Worm (Caenorhabditis elegans): ENCODE data around the gene srw-17.
"Not testable (repeated sequence)": the region's sequence is repeated elsewhere in the genome, so short reads cannot be mapped to it uniquely, and the experiment has no call there.

Gene srw-17

ce11 chrV:15272263-15272662, 4.6 kb downstream of the srw-17 start, which contains the start of gene T10H4.4:
Gene T10H4.4 (minus strand): TSS chrV:15272363.
- TF ChIP-seq flt-1 (GFP tag; IDR thresholded peaks at IDR 0.05): no peak
- TF ChIP-seq tab-1 (GFP tag; IDR thresholded peaks at IDR 0.05): no peak
- TF ChIP-seq ztf-23 (GFP tag; IDR thresholded peaks at IDR 0.05): no peak
- TF ChIP-seq cog-1 (tag; optimal IDR thresholded peaks at IDR 0.05): no peak
- TF ChIP-seq ztf-29 (GFP tag; IDR thresholded peaks at IDR 0.05): no peak
- no peak for TF ChIP-seq ref-1 (GFP tag; conservative IDR thresholded peaks at IDR 0.05)
- no peak for TF ChIP-seq med-1 (GFP tag; optimal IDR thresholded peaks at IDR 0.05; ENCODE audit: insufficient read depth)
- no peak for TF ChIP-seq T22C8.4 (GFP tag; IDR thresholded peaks at IDR 0.05)
- no peak for TF ChIP-seq klf-2 (GFP tag; conservative IDR thresholded peaks at IDR 0.05)

- TF ChIP-seq med-1 (GFP tag; optimal IDR thresholded peaks at IDR 0.05; ENCODE audit: insufficient read depth): no peak
- no peak for TF ChIP-seq klf-2 (GFP tag; conservative IDR thresholded peaks at IDR 0.05)
Observed at ce11 chrV:15268302-15268701, 8.5 kb downstream of the srw-17 start, which contains the start of gene srw-22. Gene srw-22 (plus strand): TSS chrV:15268602.

ce11 chrV:15267405-15267804, 9.4 kb downstream of the srw-17 start, which contains the start of gene T10H4.13:
Gene T10H4.13 (minus strand): TSS chrV:15267505.
- TF ChIP-seq flt-1 (GFP tag; IDR thresholded peaks at IDR 0.05) (no peak), ref-1 (GFP tag; conservative IDR thresholded peaks at IDR 0.05) (no peak), cog-1 (tag; optimal IDR thresholded peaks at IDR 0.05) (no peak), med-1 (GFP tag; optimal IDR thresholded peaks at IDR 0.05; ENCODE audit: insufficient read depth) (no peak), klf-2 (GFP tag; conservative IDR thresholded peaks at IDR 0.05) (no peak), ztf-29 (GFP tag; IDR thresholded peaks at IDR 0.05) (no peak), T22C8.4 (GFP tag; IDR thresholded peaks at IDR 0.05) (no peak), ztf-23 (GFP tag; IDR thresholded peaks at IDR 0.05) (no peak), tab-1 (GFP tag; IDR thresholded peaks at IDR 0.05) (no peak)

ce11 chrV:15265814-15266213, 11.0 kb downstream of the srw-17 start, which contains the start of gene M01B2.13:
Gene M01B2.13 (minus strand): TSS chrV:15265914.
- TF ChIP-seq cog-1 (tag; optimal IDR thresholded peaks at IDR 0.05) (no peak), flt-1 (GFP tag; IDR thresholded peaks at IDR 0.05) (no peak), klf-2 (GFP tag; conservative IDR thresholded peaks at IDR 0.05) (no peak), med-1 (GFP tag; optimal IDR thresholded peaks at IDR 0.05; ENCODE audit: insufficient read depth) (no peak), ztf-29 (GFP tag; IDR thresholded peaks at IDR 0.05) (no peak), T22C8.4 (GFP tag; IDR thresholded peaks at IDR 0.05) (no peak), ref-1 (GFP tag; conservative IDR thresholded peaks at IDR 0.05) (no peak), tab-1 (GFP tag; IDR thresholded peaks at IDR 0.05) (no peak), ztf-23 (GFP tag; IDR thresholded peaks at IDR 0.05) (no peak)

- TF ChIP-seq ztf-29 (GFP tag; IDR thresholded peaks at IDR 0.05) (no peak), klf-2 (GFP tag; conservative IDR thresholded peaks at IDR 0.05) (no peak), ref-1 (GFP tag; conservative IDR thresholded peaks at IDR 0.05) (no peak), ztf-23 (GFP tag; IDR thresholded peaks at IDR 0.05) (no peak), tab-1 (GFP tag; IDR thresholded peaks at IDR 0.05) (no peak), flt-1 (GFP tag; IDR thresholded peaks at IDR 0.05) (no peak), T22C8.4 (GFP tag; IDR thresholded peaks at IDR 0.05) (no peak), med-1 (GFP tag; optimal IDR thresholded peaks at IDR 0.05; ENCODE audit: insufficient read depth) (no peak), cog-1 (tag; optimal IDR thresholded peaks at IDR 0.05) (no peak)
Observed at ce11 chrV:15264131-15264530, 12.7 kb downstream of the srw-17 start, which contains the start of gene M01B2.12. Gene M01B2.12 (minus strand): TSS chrV:15264231.

- TF ChIP-seq flt-1 (GFP tag; IDR thresholded peaks at IDR 0.05); ref-1 (GFP tag; conservative IDR thresholded peaks at IDR 0.05); med-1 (GFP tag; optimal IDR thresholded peaks at IDR 0.05; ENCODE audit: insufficient read depth): not testable (repeated sequence)
Observed at ce11 chrV:15262336-15262735, 14.5 kb downstream of the srw-17 start, which contains the start of gene M01B2.10. Gene M01B2.10 (minus strand): TSS chrV:15262436.

- TF ChIP-seq ztf-29 (GFP tag; IDR thresholded peaks at IDR 0.05) (no peak), ref-1 (GFP tag; conservative IDR thresholded peaks at IDR 0.05) (no peak), klf-2 (GFP tag; conservative IDR thresholded peaks at IDR 0.05) (no peak), cog-1 (tag; optimal IDR thresholded peaks at IDR 0.05) (no peak), ztf-23 (GFP tag; IDR thresholded peaks at IDR 0.05) (no peak), T22C8.4 (GFP tag; IDR thresholded peaks at IDR 0.05) (no peak), flt-1 (GFP tag; IDR thresholded peaks at IDR 0.05) (no peak)
Observed at ce11 chrV:15259904-15260303, 16.9 kb downstream of the srw-17 start, which contains the start of gene M01B2.8. Gene M01B2.8 (plus strand): TSS chrV:15260204.

ce11 chrV:15259049-15259448, 17.8 kb downstream of the srw-17 start, which contains the start of gene srsx-37:
Gene srsx-37 (minus strand): TSS chrV:15259149.
- TF ChIP-seq ref-1 (GFP tag; conservative IDR thresholded peaks at IDR 0.05) (no peak), tab-1 (GFP tag; IDR thresholded peaks at IDR 0.05) (no peak), ztf-23 (GFP tag; IDR thresholded peaks at IDR 0.05) (no peak), ztf-29 (GFP tag; IDR thresholded peaks at IDR 0.05) (no peak), cog-1 (tag; optimal IDR thresholded peaks at IDR 0.05) (no peak), med-1 (GFP tag; optimal IDR thresholded peaks at IDR 0.05; ENCODE audit: insufficient read depth) (no peak), flt-1 (GFP tag; IDR thresholded peaks at IDR 0.05) (no peak)

- not testable (repeated sequence) for TF ChIP-seq cog-1 (tag; optimal IDR thresholded peaks at IDR 0.05); klf-2 (GFP tag; conservative IDR thresholded peaks at IDR 0.05); ztf-23 (GFP tag; IDR thresholded peaks at IDR 0.05)
Observed at ce11 chrV:15256669-15257068, 20.1 kb downstream of the srw-17 start, which contains the start of gene srsx-39. Gene srsx-39 (minus strand): TSS chrV:15256769.

ce11 chrV:15253529-15253928, 23.3 kb downstream of the srw-17 start, which contains the start of gene srbc-75:
Gene srbc-75 (plus strand): TSS chrV:15253829.
- TF ChIP-seq med-1 (GFP tag; optimal IDR thresholded peaks at IDR 0.05; ENCODE audit: insufficient read depth): no peak
- no peak for TF ChIP-seq flt-1 (GFP tag; IDR thresholded peaks at IDR 0.05)
- TF ChIP-seq ztf-29 (GFP tag; IDR thresholded peaks at IDR 0.05): no peak
- no peak for TF ChIP-seq tab-1 (GFP tag; IDR thresholded peaks at IDR 0.05)
- TF ChIP-seq cog-1 (tag; optimal IDR thresholded peaks at IDR 0.05): no peak
- TF ChIP-seq klf-2 (GFP tag; conservative IDR thresholded peaks at IDR 0.05): no peak
- TF ChIP-seq ztf-23 (GFP tag; IDR thresholded peaks at IDR 0.05): no peak
- TF ChIP-seq ref-1 (GFP tag; conservative IDR thresholded peaks at IDR 0.05): no peak
- TF ChIP-seq T22C8.4 (GFP tag; IDR thresholded peaks at IDR 0.05): no peak

Measured in whole organism, midembryonic.